Fruit fly (Drosophila melanogaster) whole organism, embryonic: ENCODE results near the gene CG14947.

Experiments used
- Awh ChIP-seq: fragments of 200-800 bp; sonication (Bioruptor generic); IDR thresholded peaks from 2 replicates; pipeline ENCODE4, ENCODE4 v1.3.6; 2022; ENCODE audit warnings: missing biosample characterization, missing genetic modification characterization
- CG10366 ChIP-seq: fragments of 200-800 bp; sonication (Bioruptor generic); IDR thresholded peaks from 2 replicates; pipeline ENCODE4 v1.3.6; 2022; ENCODE audit warnings: missing biosample characterization, missing genetic modification characterization
- CG10654 ChIP-seq: fragments of 200-800 bp; sonication (Bioruptor generic); optimal IDR thresholded peaks from 2 replicates; lab custom pipeline; 2016; ENCODE audit warnings: missing biosample characterization, missing genetic modification characterization
- CG10979 ChIP-seq: fragments of 200-800 bp; sonication (Bioruptor generic); optimal IDR thresholded peaks from 2 replicates; lab custom pipeline; 2018; ENCODE audit warnings: missing biosample characterization, mild to moderate bottlenecking, missing genetic modification characterization, moderate library complexity
- CG11247 ChIP-seq: fragments of 200-800 bp; sonication (Bioruptor generic); IDR thresholded peaks from 2 replicates; pipeline ENCODE4 v1.3.6; 2022; ENCODE audit warnings: missing biosample characterization, missing genetic modification characterization
- CG11560 ChIP-seq: fragments of 200-800 bp; sonication (Bioruptor generic); IDR thresholded peaks from 3 replicates; pipeline ENCODE4 v1.3.6; 2022; ENCODE audit warnings: missing biosample characterization, missing genetic modification characterization
- CG13424 ChIP-seq: fragments of 200-800 bp; sonication (Bioruptor generic); optimal IDR thresholded peaks from 2 replicates; lab custom pipeline; 2019; ENCODE audit warnings: missing biosample characterization, mild to moderate bottlenecking, missing genetic modification characterization, moderate library complexity
- CG1529 ChIP-seq: fragments of 200-800 bp; sonication (Bioruptor generic); optimal IDR thresholded peaks from 3 replicates; lab custom pipeline; 2018; ENCODE audit warnings: missing biosample characterization, missing genetic modification characterization
- CG17361 ChIP-seq: fragments of 200-800 bp; sonication (Bioruptor generic); IDR thresholded peaks from 3 replicates; pipeline ENCODE4 v1.3.6; 2022; ENCODE audit warnings: missing biosample characterization, missing genetic modification characterization
- CG31365 ChIP-seq: fragments of 200-800 bp; sonication (Bioruptor generic); optimal IDR thresholded peaks from 2 replicates; lab custom pipeline; 2018; ENCODE audit warnings: missing biosample characterization, mild to moderate bottlenecking, missing genetic modification characterization
- CG31388 ChIP-seq: fragments of 200-800 bp; sonication (Bioruptor generic); optimal IDR thresholded peaks from 2 replicates; lab custom pipeline; 2016; ENCODE audit warnings: missing biosample characterization, missing genetic modification characterization
- CG42726 ChIP-seq: fragments of 200-800 bp; sonication (Bioruptor generic); IDR thresholded peaks from 2 replicates; pipeline ENCODE4 v1.3.6; 2022; ENCODE audit warnings: missing biosample characterization, missing genetic modification characterization; ENCODE audit not compliant: partially characterized antibody
- CG4328 ChIP-seq: fragments of 200-800 bp; sonication (Bioruptor generic); optimal IDR thresholded peaks from 3 replicates; lab custom pipeline; 2017; ENCODE audit warnings: missing biosample characterization, missing genetic modification reagents, missing genetic modification characterization
- CG4617 ChIP-seq: fragments of 200-800 bp; sonication (Bioruptor generic); optimal IDR thresholded peaks from 3 replicates; lab custom pipeline; 2016; ENCODE audit warnings: missing biosample characterization, missing genetic modification characterization, borderline replicate concordance
- CG4707 ChIP-seq: fragments of 200-800 bp; sonication (Bioruptor generic); optimal IDR thresholded peaks from 2 replicates; lab custom pipeline; 2018; ENCODE audit warnings: missing biosample characterization, mild to moderate bottlenecking, missing genetic modification characterization, moderate library complexity
- CG6175 ChIP-seq: fragments of 200-800 bp; sonication (Bioruptor generic); IDR thresholded peaks from 3 replicates; pipeline ENCODE4 v1.3.6; 2022; ENCODE audit warnings: missing biosample characterization, missing genetic modification characterization
- CG7271 ChIP-seq: fragments of 200-800 bp; sonication (Bioruptor generic); optimal IDR thresholded peaks from 2 replicates; lab custom pipeline; 2018; ENCODE audit warnings: missing biosample characterization, mild to moderate bottlenecking, missing genetic modification characterization, moderate library complexity
- CG7745 ChIP-seq: fragments of 200-800 bp; sonication (Bioruptor generic); optimal IDR thresholded peaks from 2 replicates; lab custom pipeline; 2018; ENCODE audit warnings: missing biosample characterization, mild to moderate bottlenecking, missing genetic modification characterization, moderate library complexity
- CG8388 ChIP-seq: fragments of 200-800 bp; sonication (Bioruptor generic); optimal IDR thresholded peaks from 2 replicates; lab custom pipeline; 2019; ENCODE audit warnings: missing biosample characterization, mild to moderate bottlenecking, missing genetic modification characterization, moderate library complexity
- CG9437 ChIP-seq: fragments of 200-800 bp; sonication (Bioruptor generic); optimal IDR thresholded peaks from 2 replicates; lab custom pipeline; 2018; ENCODE audit warnings: missing biosample characterization, mild to moderate bottlenecking, missing genetic modification characterization
- CG9797 ChIP-seq: fragments of 200-800 bp; sonication (Bioruptor generic); optimal IDR thresholded peaks from 3 replicates; lab custom pipeline; 2018; ENCODE audit warnings: missing biosample characterization, mild to moderate bottlenecking, missing genetic modification characterization
- Hr51 ChIP-seq, 2 experiments: fragments of 200-800 bp; sonication (Bioruptor generic); optimal IDR thresholded peaks; 2 replicates in 1 of 2; 3 replicates in 1 of 2; lab custom pipeline; 2016 to 2018; ENCODE audit warnings: missing biosample characterization in 2 of 2, missing genetic modification characterization in 2 of 2, mild to moderate bottlenecking in 1 of 2, moderate library complexity in 1 of 2
- Lim3 ChIP-seq: fragments of 200-800 bp; sonication (Bioruptor generic); IDR thresholded peaks from 2 replicates; pipeline ENCODE4 v1.3.6; 2022; ENCODE audit warnings: missing biosample characterization, missing genetic modification characterization
- Sin3A ChIP-seq: fragments of >200 bp; optimal IDR thresholded peaks from 2 replicates; lab custom pipeline; 2018
- Six4 ChIP-seq: fragments of 200-800 bp; sonication (Bioruptor generic); optimal IDR thresholded peaks from 2 replicates; lab custom pipeline; 2016; ENCODE audit warnings: missing biosample characterization, missing genetic modification characterization
- Tbp ChIP-seq: fragments of >200 bp; optimal IDR thresholded peaks from 2 replicates; lab custom pipeline; 2018; ENCODE audit warnings: missing biosample characterization, missing genetic modification characterization
- Trl ChIP-seq, 3 experiments: fragments of >200 bp in 2 of 3; fragments of 200-800 bp in 1 of 3; sonication (Bioruptor generic) in 1 of 3; optimal IDR thresholded peaks; 2 replicates in 1 of 3; 3 replicates in 2 of 3; lab custom pipeline; 2016 to 2017; ENCODE audit warnings: missing biosample characterization in 1 of 3, missing genetic modification characterization in 1 of 3
- ab ChIP-seq: fragments of 200-800 bp; sonication (Bioruptor generic); optimal IDR thresholded peaks from 2 replicates; lab custom pipeline; 2016; ENCODE audit warnings: missing biosample characterization, missing genetic modification characterization
- al ChIP-seq: fragments of 200-800 bp; sonication (Bioruptor generic); IDR thresholded peaks from 2 replicates; pipeline ENCODE4 v1.3.6; 2022; ENCODE audit warnings: missing biosample characterization, missing genetic modification characterization
- btn ChIP-seq: fragments of 200-800 bp; sonication (Bioruptor generic); optimal IDR thresholded peaks from 2 replicates; lab custom pipeline; 2016; ENCODE audit warnings: missing biosample characterization, missing genetic modification characterization
- danr ChIP-seq: fragments of 200-800 bp; sonication (Bioruptor generic); IDR thresholded peaks from 2 replicates; pipeline ENCODE4 v1.3.6; 2022; ENCODE audit warnings: missing biosample characterization, missing genetic modification characterization
- dmrt99B ChIP-seq: fragments of 200-800 bp; sonication (Bioruptor generic); optimal IDR thresholded peaks from 2 replicates; lab custom pipeline; 2018; ENCODE audit warnings: missing biosample characterization, mild to moderate bottlenecking, missing genetic modification characterization, moderate library complexity
- ftz-f1 ChIP-seq: fragments of 200-800 bp; sonication (Bioruptor generic); optimal IDR thresholded peaks from 2 replicates; lab custom pipeline; 2016; ENCODE audit warnings: missing biosample characterization, missing genetic modification characterization
- grn ChIP-seq: fragments of 200-800 bp; sonication (Bioruptor generic); optimal IDR thresholded peaks from 3 replicates; lab custom pipeline; 2017; ENCODE audit warnings: missing biosample characterization, missing genetic modification characterization
- gsb ChIP-seq: fragments of 200-800 bp; sonication (Bioruptor generic); IDR thresholded peaks from 2 replicates; pipeline ENCODE4 v1.3.6; 2022; ENCODE audit warnings: missing biosample characterization, missing genetic modification characterization
- ham ChIP-seq: fragments of 200-800 bp; sonication (Bioruptor generic); IDR thresholded peaks from 2 replicates; pipeline ENCODE4 v1.3.6; 2022; ENCODE audit warnings: missing biosample characterization, missing genetic modification characterization
- inv ChIP-seq: fragments of 200-800 bp; sonication (Bioruptor generic); IDR thresholded peaks from 2 replicates; pipeline ENCODE4 v1.3.6; 2022; ENCODE audit warnings: missing biosample characterization, missing genetic modification characterization; ENCODE audit not compliant: partially characterized antibody
- klu ChIP-seq: fragments of 200-800 bp; sonication (Bioruptor generic); IDR thresholded peaks from 2 replicates; pipeline ENCODE4 v1.3.6; 2022; ENCODE audit warnings: missing biosample characterization, missing genetic modification characterization
- kni ChIP-seq: fragments of 200-800 bp; sonication (Bioruptor generic); optimal IDR thresholded peaks from 3 replicates; lab custom pipeline; 2017; ENCODE audit warnings: mild to moderate bottlenecking, missing biosample characterization, missing genetic modification reagents, missing genetic modification characterization
- knrl ChIP-seq: fragments of 200-800 bp; sonication (Bioruptor generic); IDR thresholded peaks from 3 replicates; pipeline ENCODE4 v1.3.6; 2022; ENCODE audit warnings: missing biosample characterization, missing genetic modification characterization; ENCODE audit not compliant: partially characterized antibody
- luna ChIP-seq: fragments of 200-800 bp; sonication (Bioruptor generic); optimal IDR thresholded peaks from 2 replicates; lab custom pipeline; 2016; ENCODE audit warnings: missing biosample characterization, missing genetic modification characterization
- mirr ChIP-seq: fragments of 200-800 bp; sonication (Bioruptor generic); optimal IDR thresholded peaks from 3 replicates; lab custom pipeline; 2018; ENCODE audit warnings: missing biosample characterization, mild to moderate bottlenecking, missing genetic modification characterization
- pnt ChIP-seq: fragments of 200-800 bp; sonication (Bioruptor generic); optimal IDR thresholded peaks from 3 replicates; lab custom pipeline; 2016; ENCODE audit warnings: missing biosample characterization, missing genetic modification characterization
- prd ChIP-seq, 3 experiments: fragments of >200 bp in 2 of 3; fragments of 200-800 bp in 1 of 3; sonication (Bioruptor generic) in 1 of 3; optimal IDR thresholded peaks in 2 of 3; IDR thresholded peaks in 1 of 3; 2 replicates in 2 of 3; 3 replicates in 1 of 3; pipeline versions ENCODE4 v1.3.6 to Lab custom; 2017 to 2022; ENCODE audit warnings: missing biosample characterization in 1 of 3, missing genetic modification characterization in 1 of 3
- tgo ChIP-seq: fragments of 200-800 bp; sonication (Bioruptor generic); IDR thresholded peaks from 3 replicates; pipeline ENCODE4 v1.3.6; 2022; ENCODE audit warnings: missing biosample characterization, missing genetic modification characterization
- vvl ChIP-seq: fragments of 200-800 bp; sonication (Bioruptor generic); IDR thresholded peaks from 2 replicates; pipeline ENCODE4 v1.3.6; 2022; ENCODE audit warnings: missing biosample characterization, missing genetic modification characterization
- yki ChIP-seq: fragments of >200 bp; optimal IDR thresholded peaks from 3 replicates; lab custom pipeline; 2018
- zen2 ChIP-seq: fragments of 200-800 bp; sonication (Bioruptor generic); IDR thresholded peaks from 3 replicates; pipeline ENCODE4 v1.3.6; 2022; ENCODE audit warnings: missing biosample characterization, missing genetic modification characterization; ENCODE audit not compliant: partially characterized antibody

CG14947 gene

DNA sequence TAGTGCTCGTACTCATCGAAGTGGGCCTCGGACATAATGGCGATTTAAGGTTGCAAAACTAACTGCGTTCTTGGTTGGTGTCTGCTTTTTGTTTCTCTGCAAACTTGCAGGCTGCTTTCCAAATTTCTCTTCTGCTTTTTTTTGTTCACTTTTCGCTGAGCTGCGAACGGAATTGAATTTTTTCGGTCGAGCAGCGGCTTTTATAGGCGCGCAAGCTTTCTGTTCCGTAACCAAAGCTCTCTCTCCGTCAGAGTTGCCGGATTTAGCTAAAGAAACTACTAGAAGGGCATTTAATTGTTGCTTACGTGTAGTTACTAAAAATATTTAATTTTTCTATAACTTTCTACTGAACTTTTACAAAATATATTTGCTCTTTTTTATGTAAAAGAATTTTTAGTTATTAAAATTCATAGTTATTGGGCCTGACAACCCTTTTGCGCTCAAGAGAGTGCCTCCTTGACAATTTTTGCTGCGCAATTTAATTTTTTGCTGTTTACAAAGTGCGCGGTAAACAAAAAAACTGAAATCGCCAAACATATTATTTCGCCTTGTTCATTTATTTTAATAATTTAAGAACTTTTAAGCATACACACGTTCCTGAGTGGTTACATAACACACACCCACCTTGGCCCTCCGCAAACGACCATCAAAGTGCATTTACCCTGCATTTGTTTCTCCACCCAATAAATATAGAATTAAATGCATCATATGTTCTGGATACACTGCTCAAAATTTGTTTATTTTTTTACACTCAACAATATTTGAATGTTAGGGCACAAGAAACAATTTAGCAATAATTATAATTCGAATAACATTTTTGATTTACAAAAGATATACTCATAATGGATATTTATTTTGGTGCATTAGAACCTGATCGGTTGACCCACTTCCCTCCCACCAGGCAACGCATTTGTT is 29.7 kb upstream of the CG14947 start, which contains the start of gene CG6770 (continued):
- TF ChIP-seq CG9437, result peak; percentile 77
- no peak for TF ChIP-seq knrl (GFP tag; lab: Robert Waterston, UW)
- TF ChIP-seq Six4, result no peak
- TF ChIP-seq CG11560 (tag; lab: Robert Waterston, UW), result no peak; the same call in 2 of the 3 replicates
- peak; percentile 79 for TF ChIP-seq gsb (GFP tag; lab: Robert Waterston, UW)
- TF ChIP-seq danr (GFP tag; lab: Robert Waterston, UW), result peak; percentile 69; the same call in 1 of the 2 replicates
- no peak for TF ChIP-seq grn (GFP tag; lab: Kevin White, UChicago)
- TF ChIP-seq CG4707 (GFP tag; lab: Kevin White, UChicago), result peak; percentile 29
- peak; percentile 56 for TF ChIP-seq CG1529 (GFP tag; lab: Kevin White, UChicago)
- no peak for TF ChIP-seq CG7745 (tag; lab: Kevin White, UChicago)
- TF ChIP-seq CG11247 (GFP tag; lab: Robert Waterston, UW), result peak; percentile 82
- peak; percentile 46 to 83 for TF ChIP-seq Hr51 (GFP tag; optimal IDR thresholded peaks at IDR 0.05; lab: Kevin White, UChicago)
- 0 out of 3 replicates have a peak, but pooled peaks have one; percentile 38 for TF ChIP-seq CG6175 (GFP tag; lab: Robert Waterston, UW)
- peak; percentile 14 for TF ChIP-seq CG31388 (GFP tag; lab: Kevin White, UChicago)
- no peak for TF ChIP-seq ham (GFP tag; lab: Robert Waterston, UW)
- TF ChIP-seq tgo (GFP tag; lab: Robert Waterston, UW), result peak; percentile 88
- TF ChIP-seq prd (optimal IDR thresholded peaks at IDR 0.05; lab: Kevin White, UChicago), result no peak
- peak; percentile 93 for TF ChIP-seq prd (GFP tag; IDR thresholded peaks at IDR 0.05; lab: Robert Waterston, UW)
- peak; percentile 83 for TF ChIP-seq dmrt99B (tag; lab: Kevin White, UChicago)
- TF ChIP-seq al, result peak; percentile 77
- TF ChIP-seq CG10979 (tag; lab: Kevin White, UChicago), result peak; percentile 64
- no peak for TF ChIP-seq luna (GFP tag; lab: Kevin White, UChicago)
- TF ChIP-seq CG8388 (GFP tag; lab: Kevin White, UChicago), result peak; percentile 66
- no peak for TF ChIP-seq inv (GFP tag; lab: Robert Waterston, UW)
- peak; percentile 93 for TF ChIP-seq vvl
- TF ChIP-seq btn (GFP tag; lab: Kevin White, UChicago), result no peak
- no peak for TF ChIP-seq Sin3A
- no peak for TF ChIP-seq kni (GFP tag; lab: Kevin White, UChicago)
- peak; percentile 77 for TF ChIP-seq CG4328 (GFP tag; lab: Kevin White, UChicago)
- TF ChIP-seq CG4617 (GFP tag; lab: Kevin White, UChicago), result peak; percentile 8
- no peak for TF ChIP-seq mirr
- TF ChIP-seq CG7271 (tag; lab: Kevin White, UChicago), result no peak
- peak; percentile 25 for TF ChIP-seq CG31365
- TF ChIP-seq CG17361 (GFP tag; lab: Robert Waterston, UW), result peak; percentile 81
- peak; percentile 41 to 74 for TF ChIP-seq Trl (optimal IDR thresholded peaks at IDR 0.05; lab: Kevin White, UChicago)
- peak; percentile 43 for TF ChIP-seq Trl (GFP tag; optimal IDR thresholded peaks at IDR 0.05; lab: Kevin White, UChicago)
- TF ChIP-seq CG42726 (GFP tag; lab: Robert Waterston, UW), result peak; percentile 64; the same call in 1 of the 2 replicates
- TF ChIP-seq CG10654 (GFP tag; lab: Kevin White, UChicago), result no peak
- peak; percentile 79 for TF ChIP-seq Awh (GFP tag; lab: Robert Waterston, UW)
- TF ChIP-seq ftz-f1 (GFP tag; lab: Kevin White, UChicago), result peak; percentile 12
- no peak for TF ChIP-seq Tbp (GFP tag; lab: Kevin White, UChicago)
- TF ChIP-seq CG13424 (tag; lab: Kevin White, UChicago), result peak; percentile 86
- TF ChIP-seq ab (GFP tag; lab: Kevin White, UChicago), result no peak
- TF ChIP-seq yki, result no peak
- no peak for TF ChIP-seq pnt (GFP tag; lab: Kevin White, UChicago)
- TF ChIP-seq klu (GFP tag; lab: Robert Waterston, UW), result peak; percentile 68
- TF ChIP-seq CG10366 (GFP tag; lab: Robert Waterston, UW), result peak; percentile 87
- no peak for TF ChIP-seq Lim3 (GFP tag; lab: Robert Waterston, UW)
- TF ChIP-seq zen2 (GFP tag; lab: Robert Waterston, UW), result no peak
- no peak for TF ChIP-seq CG9797
